Fruit fly (Drosophila melanogaster): ENCODE data around the gene CG17919.

Gene CG17919

dm6 chr3R:6348943-6349342 lies 5.1 kb downstream of the CG17919 start, which contains the start of gene Hr83:
Hr83 (plus strand) TSS chr3R:6349243.
- TF ChIP-seq inv (GFP tag; IDR thresholded peaks at IDR 0.05; ENCODE audit: partially characterized antibody), result 0 out of 2 replicates have a peak, but pooled peaks have one; percentile 12
- peak; percentile 19 for TF ChIP-seq gem (tag; optimal IDR thresholded peaks at IDR 0.05)
- peak; percentile 6 for TF ChIP-seq CG10979 (tag; optimal IDR thresholded peaks at IDR 0.05)
- no peak for TF ChIP-seq crol (GFP tag; IDR thresholded peaks at IDR 0.05)

- TF ChIP-seq CG14860 (GFP tag; IDR thresholded peaks at IDR 0.05; ENCODE audit: partially characterized antibody) (peak; percentile 86), CG1603 (tag; optimal IDR thresholded peaks at IDR 0.05) (peak; percentile 68), amos (GFP tag; IDR thresholded peaks at IDR 0.05; ENCODE audit: partially characterized antibody) (peak; percentile 97), hbn (GFP tag; IDR thresholded peaks at IDR 0.05; ENCODE audit: partially characterized antibody) (peak; percentile 89), h (optimal IDR thresholded peaks at IDR 0.05) (no peak), Deaf1 (tag; optimal IDR thresholded peaks at IDR 0.05) (no peak), hb (GFP tag; IDR thresholded peaks at IDR 0.05; ENCODE audit: partially characterized antibody) (peak; percentile 87), Nf-YC (tag; optimal IDR thresholded peaks at IDR 0.05) (peak; percentile 41), bbx (GFP tag; IDR thresholded peaks at IDR 0.05; ENCODE audit: partially characterized antibody) (peak; percentile 93), ind (GFP tag; optimal IDR thresholded peaks at IDR 0.05) (no peak), CHES-1-like (GFP tag; optimal IDR thresholded peaks at IDR 0.05) (peak; percentile 11), sens-2 (GFP tag; IDR thresholded peaks at IDR 0.05) (no peak), CG15514 (GFP tag; optimal IDR thresholded peaks at IDR 0.05) (peak; percentile 58), BEAF-32 (GFP tag; optimal IDR thresholded peaks at IDR 0.05) (peak; percentile 95), ato (GFP tag; IDR thresholded peaks at IDR 0.05; ENCODE audit: partially characterized antibody) (peak; percentile 93), sens (GFP tag) (peak; percentile 80), gem (tag; optimal IDR thresholded peaks at IDR 0.05) (peak; percentile 46), CG15696 (tag; optimal IDR thresholded peaks at IDR 0.05) (no peak), Ssrp (tag; optimal IDR thresholded peaks at IDR 0.05) (no peak), fd3F (GFP tag; optimal IDR thresholded peaks at IDR 0.05) (no peak), Asciz (GFP tag; optimal IDR thresholded peaks at IDR 0.05) (no peak), bsh (GFP tag; optimal IDR thresholded peaks at IDR 0.05) (no peak), Chrac-16 (GFP tag; optimal IDR thresholded peaks at IDR 0.05) (no peak), MESR4 (GFP tag; optimal IDR thresholded peaks at IDR 0.05) (peak; percentile 85), nmo (GFP tag; optimal IDR thresholded peaks at IDR 0.05) (peak; percentile 32), ara (GFP tag; IDR thresholded peaks at IDR 0.05) (no peak), lilli (GFP tag; optimal IDR thresholded peaks at IDR 0.05) (peak; percentile 31), Stat92E (GFP tag; optimal IDR thresholded peaks at IDR 0.05) (no peak), CG42726 (GFP tag; IDR thresholded peaks at IDR 0.05; ENCODE audit: partially characterized antibody) (peak; percentile 95), CG6791 (GFP tag; IDR thresholded peaks at IDR 0.05; ENCODE audit: partially characterized antibody) (peak; percentile 96), CG17328 (GFP tag; IDR thresholded peaks at IDR 0.05) (no peak), Dp (GFP tag; optimal IDR thresholded peaks at IDR 0.05) (peak; percentile 64), BtbVII (GFP tag; optimal IDR thresholded peaks at IDR 0.05) (no peak), CG2712 (tag; optimal IDR thresholded peaks at IDR 0.05) (peak; percentile 36), Dad (GFP tag; optimal IDR thresholded peaks at IDR 0.05) (no peak), CoRest (tag; optimal IDR thresholded peaks at IDR 0.05) (peak; percentile 55), CG4404 (GFP tag; IDR thresholded peaks at IDR 0.05) (no peak), CG10543 (GFP tag; optimal IDR thresholded peaks at IDR 0.05) (no peak), Adf1 (GFP tag; IDR thresholded peaks at IDR 0.05) (peak; percentile 39; the same call in 1 of the 2 replicates), CG2120 (GFP tag; optimal IDR thresholded peaks at IDR 0.05) (peak; percentile 26), Sin3A (optimal IDR thresholded peaks at IDR 0.05) (peak; percentile 44), CG3847 (GFP tag; IDR thresholded peaks at IDR 0.05) (0 out of 2 replicates have a peak, but pooled peaks have one; percentile 12), MBD-R2 (GFP tag; IDR thresholded peaks at IDR 0.05) (peak; percentile 72), sna (GFP tag; IDR thresholded peaks at IDR 0.05; ENCODE audit: partially characterized antibody) (peak; percentile 92)
Measured at dm6 chr3R:6350755-6351154, 6.9 kb downstream of the CG17919 start, which contains the start of gene Pak. Pak (plus strand) TSS chr3R:6350896.

All from whole organism, embryonic.